Worm (Caenorhabditis elegans) whole organism, L4/young adult: ENCODE results near the gene Y41C4A.11.

Experiments used
- W03F9.2 ChIP-seq: fragments of 150-350 bp; optimal IDR thresholded peaks from 2 replicates; lab custom pipeline; 2014; ENCODE audit warnings: missing biosample characterization, missing genetic modification characterization
- dao-5 ChIP-seq: sonication (generic microtip); optimal IDR thresholded peaks from 2 replicates; lab custom pipeline; 2016; ENCODE audit warnings: missing genotype, missing genetic modification characterization, moderate library complexity, missing compliant biosample characterization
- him-1 ChIP-seq: sonication (generic microtip); optimal IDR thresholded peaks from 2 replicates; lab custom pipeline; 2016; ENCODE audit warnings: missing genotype, missing genetic modification reagents, missing genetic modification characterization, missing compliant biosample characterization

Y41C4A.11 gene

DNA sequence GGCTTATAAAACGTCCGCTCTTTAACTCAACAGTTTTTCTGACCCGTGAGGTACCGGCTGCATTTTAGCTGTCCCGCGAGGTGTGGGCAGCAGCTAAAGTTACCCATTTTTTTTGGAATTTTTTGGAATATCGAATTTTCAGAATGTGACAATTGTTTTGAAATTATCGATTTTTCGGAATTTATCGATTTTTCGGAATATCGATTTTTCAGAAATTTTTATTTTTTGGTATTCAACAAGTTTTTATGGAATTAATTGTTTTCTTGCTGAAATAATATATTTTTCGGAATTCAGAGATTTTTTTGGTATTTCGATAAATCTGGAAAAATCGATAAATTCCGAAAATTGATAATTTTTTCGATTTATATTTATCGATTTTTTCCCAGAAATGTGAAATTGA, 13.3 kb downstream of the Y41C4A.11 start:
- TF ChIP-seq him-1 (tag; lab: Kevin White, UChicago) = no peak
- no peak for TF ChIP-seq W03F9.2
- no peak for TF ChIP-seq dao-5 (tag; lab: Kevin White, UChicago)

DNA sequence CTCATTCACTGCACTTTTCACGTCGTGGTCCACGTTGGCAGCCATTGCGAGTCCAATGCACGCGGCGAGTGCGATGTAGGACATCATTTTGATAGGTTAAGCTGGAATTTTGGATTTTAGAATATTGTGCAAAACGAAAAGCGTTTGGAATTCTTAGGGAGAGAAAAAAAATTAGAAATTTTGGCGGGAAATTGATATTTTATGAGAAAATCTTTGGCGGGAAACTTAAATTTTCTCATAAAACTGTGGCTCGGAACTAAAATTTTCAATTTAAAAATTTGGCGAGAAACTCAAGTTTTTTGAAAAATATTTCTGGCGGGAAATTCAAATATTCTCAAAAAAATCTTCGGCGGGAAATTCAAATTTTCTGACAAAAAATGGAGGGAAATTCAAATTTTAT, 17.9 kb downstream of the Y41C4A.11 start, which contains the start of gene sup-1:
Gene sup-1 (minus strand): TSS at position 101 of the 400 bp plus-strand sequence.
- TF ChIP-seq him-1 (tag; lab: Kevin White, UChicago) (no peak), dao-5 (tag; lab: Kevin White, UChicago) (no peak)

DNA sequence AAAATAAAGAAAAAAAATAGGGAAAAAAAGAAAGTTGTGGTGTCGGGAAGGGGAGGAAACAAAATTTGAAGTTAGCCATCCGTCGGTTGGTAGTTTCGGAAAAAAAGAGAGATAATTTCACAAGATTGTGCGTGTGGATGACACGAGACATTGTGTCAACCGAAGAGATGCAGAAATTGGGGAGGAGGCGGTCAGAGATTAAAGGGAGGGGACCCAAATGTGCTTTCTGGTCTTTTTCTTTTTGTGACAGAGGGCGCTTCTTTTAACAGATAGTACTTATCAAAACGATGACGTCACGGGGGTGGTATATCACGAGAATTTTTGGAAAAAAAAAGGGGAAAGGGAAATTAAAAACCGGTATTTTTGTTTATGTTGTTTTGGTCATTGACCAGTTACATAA, 18.8 kb downstream of the Y41C4A.11 start:
- TF ChIP-seq dao-5 (tag; lab: Kevin White, UChicago) (no peak), W03F9.2 (no peak), him-1 (tag; lab: Kevin White, UChicago) (no peak)

DNA sequence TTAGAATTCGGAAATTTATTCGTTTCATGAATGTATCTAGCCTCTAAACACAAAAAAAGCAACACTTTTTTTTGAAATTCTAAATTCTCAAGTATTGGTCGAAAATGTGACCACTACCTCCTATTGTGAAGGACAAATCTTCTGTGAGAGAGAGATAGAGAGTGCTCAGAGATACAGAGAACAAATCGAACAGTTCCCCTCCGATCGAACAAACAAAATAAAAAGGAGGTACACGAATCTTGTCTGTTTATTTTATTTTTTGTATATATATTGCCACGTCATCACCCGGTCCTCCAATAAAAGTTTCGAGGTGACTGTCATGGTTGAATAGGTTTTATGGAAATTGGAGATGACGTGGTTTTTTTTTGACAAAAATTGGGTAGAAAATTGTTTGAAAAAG, 21.2 kb downstream of the Y41C4A.11 start:
- TF ChIP-seq him-1 (tag; lab: Kevin White, UChicago) (no peak), dao-5 (tag; lab: Kevin White, UChicago) (no peak), W03F9.2 (no peak)

DNA sequence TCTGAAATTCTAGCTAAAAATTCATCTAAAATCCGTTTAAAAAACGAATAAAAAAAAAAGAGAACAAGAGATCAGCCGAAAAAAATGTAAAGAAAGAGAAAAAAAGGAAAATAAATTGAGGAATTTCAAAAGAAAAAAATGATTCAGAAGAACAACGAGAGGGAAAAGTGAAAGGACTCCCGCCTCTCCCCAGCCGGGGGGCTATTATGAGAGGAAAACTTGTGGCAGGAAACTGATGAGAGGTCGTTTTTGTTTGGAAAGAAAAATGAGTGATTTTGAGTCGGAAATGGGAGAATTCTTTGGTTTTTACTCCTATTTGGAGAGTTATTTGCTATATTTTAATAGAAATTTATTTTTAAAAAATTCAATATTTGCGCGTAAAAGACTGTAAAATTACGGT, 22.5 kb downstream of the Y41C4A.11 start:
- no peak for TF ChIP-seq dao-5 (tag; lab: Kevin White, UChicago)
- no peak for TF ChIP-seq W03F9.2
- TF ChIP-seq him-1 (tag; lab: Kevin White, UChicago) = no peak

DNA sequence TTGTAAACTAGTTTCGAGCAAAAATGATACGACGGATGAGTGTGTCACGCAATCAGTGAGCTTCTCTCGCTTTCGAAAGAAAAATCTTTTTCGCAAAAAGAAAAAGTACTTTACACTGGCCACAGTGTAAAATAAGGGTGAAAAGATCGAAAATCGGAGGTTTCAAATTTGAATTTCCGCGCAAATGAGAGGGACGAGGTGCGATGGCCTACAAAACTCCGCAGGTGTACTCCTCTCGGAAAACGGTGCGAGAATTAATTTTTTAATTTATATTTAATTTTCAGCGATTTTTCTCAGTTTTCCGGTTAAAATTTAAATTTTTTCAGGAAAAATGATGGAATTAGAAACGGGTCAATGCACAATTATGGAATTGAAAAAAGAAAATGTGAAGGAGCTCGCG, 27.1 kb downstream of the Y41C4A.11 start, which contains the start of gene mrt-2:
Gene mrt-2 (plus strand): TSS at position 49 of the 400 bp plus-strand sequence.
- no peak for TF ChIP-seq dao-5 (tag; lab: Kevin White, UChicago)
- TF ChIP-seq W03F9.2 = peak; percentile 46
- TF ChIP-seq him-1 (tag; lab: Kevin White, UChicago) = peak; percentile 11

DNA sequence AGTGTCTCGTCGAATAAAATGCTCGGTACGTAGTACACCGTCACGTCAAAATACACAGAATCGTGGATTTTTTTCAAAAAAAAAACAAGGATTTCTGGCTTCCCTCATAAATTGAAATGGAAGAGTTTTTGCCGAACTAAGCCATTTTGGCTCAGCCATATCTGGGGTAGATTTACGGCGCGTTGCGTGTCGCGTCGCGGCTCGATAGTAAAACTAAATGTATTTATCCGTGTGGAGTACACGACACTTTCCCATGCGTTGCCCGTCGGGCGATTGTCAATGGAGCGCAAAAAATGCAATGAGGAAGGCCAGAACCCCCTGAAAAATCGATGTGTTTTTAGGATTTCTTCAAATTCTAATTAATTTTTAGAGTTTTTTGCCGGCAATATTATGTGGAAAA, 30.6 kb downstream of the Y41C4A.11 start:
- TF ChIP-seq him-1 (tag; lab: Kevin White, UChicago) = no peak
- TF ChIP-seq dao-5 (tag; lab: Kevin White, UChicago) = no peak
- TF ChIP-seq W03F9.2 = no peak

DNA sequence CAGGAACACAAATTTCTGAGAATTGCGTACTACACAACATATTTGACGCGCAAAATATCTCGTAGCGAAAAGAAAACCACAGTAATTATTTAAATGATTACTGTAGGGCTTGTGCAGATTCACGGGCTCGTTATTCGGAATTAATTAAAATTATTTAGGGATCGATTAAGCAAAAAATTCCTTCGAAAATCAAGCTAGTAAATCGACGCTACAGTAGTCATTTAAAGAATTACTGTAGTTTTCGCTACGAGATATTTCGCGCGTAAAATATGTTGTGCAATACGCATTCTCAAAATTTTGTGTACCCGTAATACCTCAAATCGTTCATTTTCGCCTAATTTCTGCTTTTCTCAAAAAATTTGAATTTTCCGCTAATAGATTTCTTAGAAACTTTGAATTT, 31.2 kb downstream of the Y41C4A.11 start:
- TF ChIP-seq him-1 (tag; lab: Kevin White, UChicago) (no peak), dao-5 (tag; lab: Kevin White, UChicago) (no peak), W03F9.2 (no peak)

DNA sequence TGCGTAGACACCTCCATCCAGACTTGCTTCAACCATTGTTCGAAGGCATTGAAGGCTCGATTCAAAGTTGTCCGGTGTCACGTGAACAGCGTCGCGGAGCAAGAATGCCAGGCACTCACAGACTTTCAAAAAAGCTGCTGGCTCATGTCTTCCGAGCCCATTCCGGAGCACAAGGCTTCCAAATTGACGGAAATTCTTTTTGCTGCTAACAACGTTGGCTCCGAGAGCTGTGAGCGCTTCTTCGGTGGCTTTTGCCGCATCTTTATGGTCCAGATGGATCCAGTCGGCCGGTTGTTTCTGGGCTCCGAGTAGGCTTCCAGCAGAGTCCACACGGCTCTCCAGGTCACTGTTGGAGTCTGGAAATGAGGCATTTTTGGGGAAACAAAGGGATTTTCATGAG, 38.2 kb downstream of the Y41C4A.11 start:
- TF ChIP-seq W03F9.2 (no peak), him-1 (tag; lab: Kevin White, UChicago) (no peak), dao-5 (tag; lab: Kevin White, UChicago) (no peak)

DNA sequence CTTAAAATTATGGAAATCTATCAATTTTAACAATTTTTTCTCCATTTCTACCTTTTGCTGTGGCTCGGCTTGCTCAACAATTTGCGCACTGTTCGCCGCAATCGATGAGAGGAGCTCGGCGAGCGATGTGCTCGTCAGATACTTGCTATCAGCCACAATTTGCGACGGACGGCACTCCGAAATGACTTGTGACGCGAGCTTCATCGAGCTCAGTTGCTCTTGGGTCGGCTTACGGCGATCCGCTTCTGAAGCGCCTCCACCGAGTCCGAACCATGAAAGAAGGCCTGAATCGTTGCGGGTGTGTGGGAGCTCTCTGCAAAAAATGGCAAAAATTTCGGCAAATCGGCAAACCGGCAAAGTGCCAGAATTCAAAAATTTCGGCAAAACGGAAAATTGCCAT, 41.0 kb downstream of the Y41C4A.11 start:
- TF ChIP-seq him-1 (tag; lab: Kevin White, UChicago) (no peak), W03F9.2 (no peak), dao-5 (tag; lab: Kevin White, UChicago) (no peak)
